Worm (Caenorhabditis elegans) whole organism, L3 larva: ENCODE data around the gene Y75B12A.2.

ENCODE experiments used
- R02D3.7 ChIP-seq: fragments of 150-350 bp; optimal IDR thresholded peaks from 2 replicates; lab custom pipeline; 2014; ENCODE audit warnings: missing biosample characterization, missing genetic modification characterization
- aly-2 ChIP-seq: fragments of 150-350 bp; optimal IDR thresholded peaks from 2 replicates; lab custom pipeline; 2014; ENCODE audit warnings: missing biosample characterization, missing genetic modification characterization
- ama-1 ChIP-seq: fragments of 150-350 bp; optimal IDR thresholded peaks from 2 replicates; lab custom pipeline; 2018
- ceh-16 ChIP-seq: sonication (generic microtip); optimal IDR thresholded peaks from 2 replicates; lab custom pipeline; 2017; ENCODE audit warnings: missing biosample characterization, missing genetic modification characterization
- ceh-28 ChIP-seq: fragments of 150-350 bp; optimal IDR thresholded peaks from 2 replicates; lab custom pipeline; 2014; ENCODE audit warnings: missing biosample characterization, missing genetic modification reagents, missing genetic modification characterization
- ceh-82 ChIP-seq: fragments of 150-350 bp; optimal IDR thresholded peaks from 2 replicates; lab custom pipeline; 2014; ENCODE audit warnings: missing biosample characterization, missing genetic modification characterization
- ceh-9 ChIP-seq: sonication (generic microtip); optimal IDR thresholded peaks from 2 replicates; lab custom pipeline; 2018; ENCODE audit warnings: missing biosample characterization, missing genetic modification characterization
- daf-12 ChIP-seq: fragments of 150-350 bp; optimal IDR thresholded peaks from 2 replicates; lab custom pipeline; 2014; ENCODE audit warnings: missing biosample characterization, missing genetic modification reagents, missing genetic modification characterization
- egl-27 ChIP-seq: sonication (generic microtip); optimal IDR thresholded peaks from 4 replicates; lab custom pipeline; 2017; ENCODE audit warnings: missing biosample characterization, missing genetic modification reagents, missing genetic modification characterization
- egl-5 ChIP-seq: fragments of 150-350 bp; optimal IDR thresholded peaks from 2 replicates; lab custom pipeline; 2017; ENCODE audit warnings: missing biosample characterization, missing genetic modification reagents, missing genetic modification characterization, inconsistent platforms
- elt-1 ChIP-seq: fragments of 150-350 bp; optimal IDR thresholded peaks from 2 replicates; lab custom pipeline; 2014; ENCODE audit warnings: missing biosample characterization, missing genetic modification characterization
- elt-2 ChIP-seq: sonication (generic microtip); optimal IDR thresholded peaks from 2 replicates; lab custom pipeline; 2016; ENCODE audit warnings: missing genetic modification reagents, mild to moderate bottlenecking, missing genetic modification characterization, missing compliant biosample characterization
- elt-3 ChIP-seq, 3 experiments: fragments of 150-350 bp in 1 of 3; sonication (generic microtip) in 2 of 3; optimal IDR thresholded peaks; 2 replicates in 2 of 3; 4 replicates in 1 of 3; lab custom pipeline; 2014 to 2017; ENCODE audit warnings: missing biosample characterization in 3 of 3, missing genetic modification characterization in 3 of 3
- fkh-10 ChIP-seq: sonication (generic microtip); optimal IDR thresholded peaks from 2 replicates; lab custom pipeline; 2017; ENCODE audit warnings: missing biosample characterization, missing genetic modification reagents, missing genetic modification characterization
- fkh-2 ChIP-seq: fragments of 150-350 bp; optimal IDR thresholded peaks from 2 replicates; lab custom pipeline; 2014; ENCODE audit warnings: missing biosample characterization, missing genetic modification reagents, missing genetic modification characterization
- fos-1 ChIP-seq: fragments of 150-350 bp; optimal IDR thresholded peaks from 2 replicates; lab custom pipeline; 2014; ENCODE audit warnings: missing biosample characterization, missing genetic modification characterization
- jun-1 ChIP-seq: fragments of 150-350 bp; optimal IDR thresholded peaks from 2 replicates; lab custom pipeline; 2014; ENCODE audit warnings: missing biosample characterization, missing genetic modification reagents, missing genetic modification characterization
- lin-15B ChIP-seq: fragments of 150-350 bp; optimal IDR thresholded peaks from 2 replicates; lab custom pipeline; 2014; ENCODE audit warnings: missing biosample characterization, missing genetic modification characterization
- lin-39 ChIP-seq: fragments of 150-350 bp; optimal IDR thresholded peaks from 2 replicates; lab custom pipeline; 2018; ENCODE audit warnings: missing biosample characterization, missing genetic modification reagents, missing genetic modification characterization
- lsy-12 ChIP-seq: sonication (generic microtip); optimal IDR thresholded peaks from 2 replicates; lab custom pipeline; 2016; ENCODE audit warnings: mild to moderate bottlenecking, missing genetic modification characterization, missing compliant biosample characterization
- mdl-1 ChIP-seq: fragments of 150-350 bp; optimal IDR thresholded peaks from 2 replicates; lab custom pipeline; 2014; ENCODE audit warnings: missing biosample characterization, missing genetic modification characterization
- mml-1 ChIP-seq: fragments of 150-350 bp; sonication (generic microtip); optimal IDR thresholded peaks from 3 replicates; lab custom pipeline; 2014; ENCODE audit warnings: missing biosample characterization, missing genetic modification characterization
- nfya-1 ChIP-seq: sonication (generic microtip); optimal IDR thresholded peaks from 2 replicates; lab custom pipeline; 2017; ENCODE audit warnings: missing genetic modification characterization, mild to moderate bottlenecking, missing compliant biosample characterization, antibody characterized with exemption, moderate library complexity; ENCODE audit not compliant: insufficient read depth
- nhr-11 ChIP-seq: fragments of 150-350 bp; optimal IDR thresholded peaks from 2 replicates; lab custom pipeline; 2014; ENCODE audit warnings: missing biosample characterization, missing genetic modification characterization
- nhr-12 ChIP-seq: fragments of 150-350 bp; optimal IDR thresholded peaks from 2 replicates; lab custom pipeline; 2014; ENCODE audit warnings: missing biosample characterization, missing genetic modification characterization
- nhr-25 ChIP-seq: sonication (generic microtip); optimal IDR thresholded peaks from 2 replicates; lab custom pipeline; 2017; ENCODE audit warnings: missing biosample characterization, missing genetic modification characterization
- nhr-28 ChIP-seq: fragments of 150-350 bp; optimal IDR thresholded peaks from 2 replicates; lab custom pipeline; 2014; ENCODE audit warnings: missing biosample characterization, missing genetic modification characterization
- nhr-43 ChIP-seq: sonication (generic microtip); optimal IDR thresholded peaks from 2 replicates; lab custom pipeline; 2016; ENCODE audit warnings: mild to moderate bottlenecking, missing genetic modification characterization, missing compliant biosample characterization; ENCODE audit not compliant: poor library complexity, severe bottlenecking
- nhr-76 ChIP-seq: fragments of 150-350 bp; sonication (generic microtip); optimal IDR thresholded peaks from 5 replicates; lab custom pipeline; 2014; ENCODE audit warnings: missing biosample characterization, missing genetic modification characterization
- nhr-77 ChIP-seq: fragments of 150-350 bp; optimal IDR thresholded peaks from 2 replicates; lab custom pipeline; 2014; ENCODE audit warnings: missing biosample characterization, missing genetic modification characterization
- sea-2 ChIP-seq: fragments of 150-350 bp; sonication (generic microtip); optimal IDR thresholded peaks from 4 replicates; lab custom pipeline; 2014; ENCODE audit warnings: missing biosample characterization, missing genetic modification reagents, missing genetic modification characterization
- skn-1 ChIP-seq: fragments of 150-350 bp; optimal IDR thresholded peaks from 2 replicates; lab custom pipeline; 2014; ENCODE audit warnings: missing biosample characterization, missing genetic modification characterization
- tbx-2 ChIP-seq: sonication (generic microtip); optimal IDR thresholded peaks from 2 replicates; lab custom pipeline; 2016; ENCODE audit warnings: mild to moderate bottlenecking, missing genetic modification characterization, missing compliant biosample characterization
- unc-39 ChIP-seq: sonication (generic microtip); optimal IDR thresholded peaks from 4 replicates; lab custom pipeline; 2017; ENCODE audit warnings: missing biosample characterization, missing genetic modification characterization
- unc-62 ChIP-seq: fragments of 150-350 bp; sonication (generic microtip); optimal IDR thresholded peaks from 4 replicates; lab custom pipeline; 2014; ENCODE audit warnings: missing biosample characterization, missing genetic modification reagents, missing genetic modification characterization
- zag-1 ChIP-seq: fragments of 150-350 bp; optimal IDR thresholded peaks from 2 replicates; lab custom pipeline; 2014; ENCODE audit warnings: missing biosample characterization, missing genetic modification characterization

The Y75B12A.2 gene

DNA sequence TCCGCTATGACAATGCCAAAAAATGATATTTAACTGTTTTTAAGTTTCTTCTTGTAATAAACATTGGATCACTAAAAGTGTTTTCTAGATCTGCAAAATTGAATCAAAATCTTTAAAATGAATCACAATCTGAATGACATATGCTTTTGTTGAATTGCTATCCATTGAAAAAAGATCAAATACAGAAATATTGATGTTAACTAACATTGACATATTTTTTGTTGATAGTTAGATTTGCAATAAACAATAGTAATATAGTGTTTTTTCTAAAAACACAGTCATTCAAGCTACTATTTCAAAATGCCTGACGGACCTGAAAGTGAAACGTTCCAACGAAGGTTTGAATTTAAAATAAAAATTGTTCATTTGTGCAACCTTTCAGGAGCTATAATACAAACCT is 41.3 kb downstream of the Y75B12A.2 start, which contains the start of gene T09F5.2:
Gene T09F5.2 (plus strand): TSS at position 301 of the 400 bp plus-strand sequence.
- TF ChIP-seq elt-1 (tag; lab: Kevin White, UChicago) = no peak

DNA sequence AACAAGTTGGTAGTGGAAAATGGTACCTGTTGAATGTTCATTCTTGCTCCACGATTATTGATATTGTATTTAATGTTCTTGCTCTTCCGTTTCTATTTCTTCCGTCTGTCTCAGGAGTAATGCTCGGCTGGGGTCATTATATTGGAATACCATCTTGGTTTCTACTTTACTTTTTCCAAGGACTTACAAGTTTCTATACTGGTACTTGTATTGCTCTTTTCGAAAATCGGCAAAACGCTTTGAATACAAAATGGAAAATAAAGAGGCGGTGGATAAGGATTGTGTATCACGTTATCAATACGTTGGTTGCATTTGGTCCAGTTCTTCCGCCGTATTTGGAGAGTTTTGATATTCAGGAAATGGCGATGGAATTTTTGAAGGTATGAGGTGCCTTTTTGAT is 42.6 kb downstream of the Y75B12A.2 start:
- no peak for TF ChIP-seq elt-2 (tag; lab: Kevin White, UChicago)
- no peak for TF ChIP-seq aly-2 (tag; lab: Kevin White, UChicago)
- TF ChIP-seq unc-39 (tag; lab: Kevin White, UChicago) = no peak

DNA sequence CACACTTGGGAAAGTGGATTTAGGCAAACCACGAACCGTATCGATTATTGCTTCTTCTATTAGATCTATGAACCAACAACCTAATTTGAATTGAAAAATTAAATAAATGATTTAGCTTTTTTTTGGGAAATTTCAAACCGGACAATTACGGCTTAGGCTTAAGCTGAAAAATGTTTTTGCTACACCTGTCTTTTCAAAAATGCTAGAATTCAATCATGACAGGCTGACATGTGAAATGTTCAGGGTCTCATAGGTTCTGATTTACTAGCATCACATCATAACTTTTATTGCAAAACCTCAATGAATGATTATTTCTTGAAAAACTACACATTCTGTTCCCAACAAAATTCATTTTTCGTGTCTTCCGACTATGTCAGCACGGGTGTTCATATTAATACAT is 43.9 kb downstream of the Y75B12A.2 start, which contains the start of gene srh-55:
Gene srh-55 (plus strand): TSS at position 301 of the 400 bp plus-strand sequence.
- TF ChIP-seq skn-1 (tag; lab: Kevin White, UChicago) (no peak), ceh-16 (tag; lab: Kevin White, UChicago) (no peak), nhr-28 (tag; lab: Kevin White, UChicago) (no peak), mdl-1 (no peak), nhr-76 (no peak), aly-2 (tag; lab: Kevin White, UChicago) (no peak), egl-27 (no peak), lin-39 (no peak), lsy-12 (tag; lab: Kevin White, UChicago) (no peak), zag-1 (tag; lab: Kevin White, UChicago) (no peak), ceh-82 (tag; lab: Kevin White, UChicago) (no peak), elt-3 (tag; optimal IDR thresholded peaks at IDR 0.05; lab: Kevin White, UChicago) (no peak), R02D3.7 (tag; lab: Kevin White, UChicago) (no peak), jun-1 (tag; lab: Kevin White, UChicago) (no peak), nfya-1 (tag; lab: Kevin White, UChicago) (no peak), egl-5 (tag; lab: Kevin White, UChicago) (no peak), fkh-2 (tag; lab: Kevin White, UChicago) (no peak), nhr-11 (tag; lab: Kevin White, UChicago) (no peak)

- TF ChIP-seq nhr-11 (tag; lab: Kevin White, UChicago) (no peak), nhr-43 (no peak), ceh-9 (tag; lab: Kevin White, UChicago) (no peak), fkh-10 (GFP tag; lab: Kevin White, UChicago) (no peak), sea-2 (GFP tag; lab: Kevin White, UChicago) (no peak), fkh-2 (tag; lab: Kevin White, UChicago) (no peak), elt-1 (tag; lab: Kevin White, UChicago) (no peak), mdl-1 (no peak), unc-62 (no peak), daf-12 (tag; lab: Kevin White, UChicago) (no peak), zag-1 (tag; lab: Kevin White, UChicago) (no peak), nhr-77 (tag; lab: Kevin White, UChicago) (no peak), R02D3.7 (tag; lab: Kevin White, UChicago) (no peak), nhr-76 (no peak), unc-39 (tag; lab: Kevin White, UChicago) (no peak), fos-1 (tag; lab: Kevin White, UChicago) (no peak), tbx-2 (tag; lab: Kevin White, UChicago) (no peak), ceh-82 (tag; lab: Kevin White, UChicago) (no peak), egl-5 (tag; lab: Kevin White, UChicago) (no peak), nhr-12 (no peak)
Observed at ce11 chrV:15156504-15156903, 47.1 kb downstream of the Y75B12A.2 start.

DNA sequence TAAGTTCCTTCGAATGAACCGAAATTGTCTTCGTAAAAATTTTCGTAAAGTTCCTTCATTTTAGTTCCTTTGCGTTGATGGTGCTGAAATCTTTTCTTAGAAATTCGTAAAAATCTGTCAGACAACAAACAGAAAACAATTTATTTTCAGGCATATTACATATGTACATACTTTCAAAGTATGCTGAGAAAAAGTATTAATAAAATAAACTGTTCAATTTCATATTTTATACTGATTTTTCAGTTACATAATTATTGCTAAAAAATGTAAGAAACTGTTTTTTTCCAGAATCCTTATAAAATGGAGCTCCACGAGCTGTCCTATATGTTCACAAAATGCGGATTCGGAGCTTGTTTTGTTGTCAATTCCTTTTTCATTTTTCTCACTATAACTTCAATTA is 49.3 kb downstream of the Y75B12A.2 start, which contains the start of gene str-45:
Gene str-45 (plus strand): TSS at position 301 of the 400 bp plus-strand sequence.
- TF ChIP-seq mml-1 (tag; lab: Kevin White, UChicago) (no peak), nhr-25 (tag; lab: Kevin White, UChicago) (no peak), ama-1 (lab: Kevin White, UChicago) (no peak), sea-2 (GFP tag; lab: Kevin White, UChicago) (no peak), nhr-76 (no peak), lin-15B (tag; lab: Kevin White, UChicago) (no peak), ceh-28 (tag; lab: Kevin White, UChicago) (no peak)
